Worm (Caenorhabditis elegans): ENCODE measurements around the gene klc-1.

DNA sequence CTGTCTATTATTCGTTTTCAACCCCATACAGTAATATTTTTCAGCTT is 45.1 kb upstream of the klc-1 start, which contains the start of gene kdin-1:
- no peak for TF ChIP-seq nhr-111 (GFP tag; optimal IDR thresholded peaks at IDR 0.05)
- TF ChIP-seq unc-62 (GFP tag; optimal IDR thresholded peaks at IDR 0.05 in 1 of 2): no peak
- no peak for TF ChIP-seq unc-62 (tag; optimal IDR thresholded peaks at IDR 0.05)
- no peak for TF ChIP-seq lin-15B (tag; optimal IDR thresholded peaks at IDR 0.05)
- no peak for TF ChIP-seq Y48G9A.11 (GFP tag; IDR thresholded peaks at IDR 0.05)
- no peak for TF ChIP-seq ama-1 (optimal IDR thresholded peaks at IDR 0.05)
- TF ChIP-seq jun-1 (tag; optimal IDR thresholded peaks at IDR 0.05): no peak
- no peak for TF ChIP-seq unc-39 (tag; optimal IDR thresholded peaks at IDR 0.05)
